Fruit fly (Drosophila melanogaster) S2 (cell line): ENCODE measurements around the gene CG10154.

Source experiments
- CG8478 ChIP-seq: fragments of >200 bp; optimal IDR thresholded peaks from 2 replicates; lab custom pipeline; 2018
- CTCF ChIP-seq, 2 experiments: fragments of >200 bp; optimal IDR thresholded peaks; 2 replicates each; lab custom pipeline; 2018

DNA sequence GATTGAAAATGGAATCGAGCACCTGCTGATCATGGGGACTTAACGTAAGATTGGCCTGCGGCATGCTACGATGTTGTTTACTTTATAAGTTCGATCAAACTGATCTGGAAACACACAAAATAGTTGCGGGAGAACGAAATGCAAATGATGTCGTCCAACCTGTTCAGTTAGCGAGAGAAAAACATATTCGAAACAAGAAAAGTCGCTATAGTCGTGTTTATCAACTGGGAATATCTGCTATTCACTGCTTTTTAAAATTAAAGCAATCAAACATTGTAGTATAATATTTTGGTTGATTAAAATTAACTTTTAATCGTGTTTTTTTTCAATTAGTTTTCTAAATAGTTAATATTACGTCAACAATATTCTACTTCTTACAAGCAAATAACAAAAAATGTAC is 10.4 kb downstream of the CG10154 start, which contains the start of gene CG14105:
- no peak for TF ChIP-seq CG8478 (lab: Kevin White, UChicago)
- TF ChIP-seq CTCF (optimal IDR thresholded peaks at IDR 0.05; lab: Kevin White, UChicago): no peak
